Fruit fly (Drosophila melanogaster) whole organism, pupa: Measurements from ENCODE around the gene CG43783.

ENCODE experiments used
- CG10348 ChIP-seq: fragments of 200-800 bp; sonication (Bioruptor generic); IDR thresholded peaks from 2 replicates; pipeline ENCODE4 v1.3.6; 2022; ENCODE audit warnings: missing biosample characterization, missing genetic modification characterization
- CG12605 ChIP-seq: fragments of 200-800 bp; sonication (Bioruptor generic); IDR thresholded peaks from 2 replicates; pipeline ENCODE4 v1.3.6; 2022; ENCODE audit warnings: missing biosample characterization, missing genetic modification characterization
- CG13204 ChIP-seq: fragments of 200-800 bp; sonication (Bioruptor generic); optimal IDR thresholded peaks from 2 replicates; lab custom pipeline; 2018; ENCODE audit warnings: missing biosample characterization, mild to moderate bottlenecking, missing genetic modification characterization, moderate library complexity
- CG14655 ChIP-seq: fragments of 200-800 bp; sonication (Bioruptor generic); optimal IDR thresholded peaks from 3 replicates; lab custom pipeline; 2017; ENCODE audit warnings: mild to moderate bottlenecking, missing biosample characterization, missing genetic modification reagents, missing genetic modification characterization
- CG15710 ChIP-seq: fragments of 200-800 bp; sonication (Bioruptor generic); optimal IDR thresholded peaks from 2 replicates; lab custom pipeline; 2018; ENCODE audit warnings: missing biosample characterization, mild to moderate bottlenecking, missing genetic modification characterization, moderate library complexity
- CG17806 ChIP-seq: fragments of 200-800 bp; sonication (Bioruptor generic); optimal IDR thresholded peaks from 2 replicates; lab custom pipeline; 2018; ENCODE audit warnings: missing biosample characterization, mild to moderate bottlenecking, missing genetic modification characterization, moderate library complexity
- CG32121 ChIP-seq: fragments of 200-800 bp; sonication (Bioruptor generic); IDR thresholded peaks from 2 replicates; pipeline ENCODE4 v1.3.6; 2022; ENCODE audit warnings: missing biosample characterization, missing genetic modification characterization
- CG34367 ChIP-seq: fragments of 200-800 bp; sonication (Bioruptor generic); optimal IDR thresholded peaks from 2 replicates; lab custom pipeline; 2018; ENCODE audit warnings: missing biosample characterization, mild to moderate bottlenecking, missing genetic modification characterization
- CG4496 ChIP-seq: fragments of 200-800 bp; sonication (Bioruptor generic); IDR thresholded peaks from 3 replicates; pipeline ENCODE4 v1.3.6; 2022; ENCODE audit warnings: missing biosample characterization, missing genetic modification characterization
- CG8159 ChIP-seq: fragments of 200-800 bp; sonication (Bioruptor generic); optimal IDR thresholded peaks from 3 replicates; lab custom pipeline; 2018; ENCODE audit warnings: missing biosample characterization, mild to moderate bottlenecking, missing genetic modification characterization, moderate library complexity
- CG8301 ChIP-seq: fragments of 200-800 bp; sonication (Bioruptor generic); optimal IDR thresholded peaks from 2 replicates; lab custom pipeline; 2018; ENCODE audit warnings: missing biosample characterization, mild to moderate bottlenecking, missing genetic modification characterization
- CG9948 ChIP-seq: fragments of 200-800 bp; sonication (Bioruptor generic); optimal IDR thresholded peaks from 2 replicates; lab custom pipeline; 2018; ENCODE audit warnings: missing biosample characterization, mild to moderate bottlenecking, missing genetic modification characterization, moderate library complexity
- D1 ChIP-seq: fragments of 200-800 bp; sonication (Bioruptor generic); optimal IDR thresholded peaks from 2 replicates; lab custom pipeline; 2018; ENCODE audit warnings: missing biosample characterization, mild to moderate bottlenecking, missing genetic modification characterization, moderate library complexity
- EcR ChIP-seq: fragments of 200-800 bp; sonication (Bioruptor generic); optimal IDR thresholded peaks from 3 replicates; lab custom pipeline; 2019; ENCODE audit warnings: missing biosample characterization, missing genetic modification characterization, mild to moderate bottlenecking, moderate library complexity, missing genetic modification reagents
- Ets98B ChIP-seq: fragments of 200-800 bp; sonication (Bioruptor generic); IDR thresholded peaks from 2 replicates; pipeline ENCODE4 v1.3.6; 2022; ENCODE audit warnings: missing biosample characterization, missing genetic modification characterization
- Pif1A ChIP-seq: fragments of 200-800 bp; sonication (Bioruptor generic); optimal IDR thresholded peaks from 3 replicates; lab custom pipeline; 2016; ENCODE audit warnings: missing biosample characterization, missing genetic modification characterization
- Pif1B ChIP-seq: fragments of 200-800 bp; sonication (Bioruptor generic); optimal IDR thresholded peaks from 3 replicates; lab custom pipeline; 2016; ENCODE audit warnings: missing biosample characterization, missing genetic modification characterization
- Snoo ChIP-seq: fragments of 200-800 bp; sonication (Bioruptor generic); optimal IDR thresholded peaks from 3 replicates; lab custom pipeline; 2017; ENCODE audit warnings: missing biosample characterization, mild to moderate bottlenecking, missing genetic modification characterization, inconsistent platforms
- fd96Ca ChIP-seq: fragments of 200-800 bp; sonication (Bioruptor generic); IDR thresholded peaks from 3 replicates; pipeline ENCODE4 v1.3.6; 2022; ENCODE audit warnings: missing biosample characterization, missing genetic modification characterization
- gl ChIP-seq: fragments of 200-800 bp; sonication (Bioruptor generic); optimal IDR thresholded peaks from 2 replicates; lab custom pipeline; 2018; ENCODE audit warnings: missing biosample characterization, mild to moderate bottlenecking, missing genetic modification characterization
- rn ChIP-seq: fragments of 200-800 bp; sonication (Bioruptor generic); IDR thresholded peaks from 2 replicates; pipeline ENCODE4 v1.3.6; 2022; ENCODE audit warnings: missing biosample characterization, missing genetic modification characterization

Gene CG43783

DNA sequence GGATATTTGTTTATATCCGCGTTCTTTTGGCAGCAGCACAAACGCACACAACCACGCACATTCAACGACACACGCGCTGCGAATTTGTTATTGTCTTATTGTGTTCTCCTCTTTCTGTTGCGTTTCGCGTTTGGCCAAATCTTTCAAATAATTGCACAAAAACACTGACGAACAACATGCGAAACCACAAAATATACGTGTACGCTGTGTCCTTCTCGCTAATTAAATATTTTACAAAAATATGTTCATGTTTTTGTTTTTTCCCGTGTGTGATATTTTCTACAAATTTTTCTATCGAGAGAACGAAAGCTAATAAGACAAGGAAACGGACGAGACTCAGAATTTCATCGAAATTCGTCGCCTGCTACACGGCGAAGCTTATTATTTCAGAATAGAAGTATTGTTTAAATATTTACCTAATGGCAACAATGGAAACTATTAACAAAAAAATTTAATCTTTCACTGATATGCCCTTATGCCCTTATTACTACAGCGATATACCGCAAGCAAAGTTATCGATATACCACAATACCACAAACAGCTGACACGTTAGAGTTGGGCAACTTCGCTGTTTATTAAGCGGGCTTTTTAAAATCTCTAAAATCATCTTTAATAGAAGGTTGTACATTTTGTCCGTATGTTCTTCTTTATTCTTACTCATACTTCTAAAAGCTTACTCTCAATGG, at the start of gene CG43783, which contains the start of gene orb2:
TSS of gene CG43783 (minus strand) at position 311 of the 686 bp plus-strand sequence.
TSS of gene orb2 (minus strand) at position 502 of the 686 bp plus-strand sequence.
- TF ChIP-seq CG17806 (tag; lab: Kevin White, UChicago) (no peak), CG13204 (GFP tag; lab: Kevin White, UChicago) (no peak), CG15710 (tag; lab: Kevin White, UChicago) (no peak), CG8301 (tag; lab: Kevin White, UChicago) (no peak), CG4496 (GFP tag; lab: Robert Waterston, UW) (no peak), CG10348 (GFP tag; lab: Robert Waterston, UW) (no peak), rn (no peak), Pif1B (GFP tag; lab: Kevin White, UChicago) (no peak), CG34367 (tag; lab: Kevin White, UChicago) (no peak), CG9948 (no peak), gl (tag; lab: Kevin White, UChicago) (no peak), EcR (GFP tag; lab: Kevin White, UChicago) (no peak)

DNA sequence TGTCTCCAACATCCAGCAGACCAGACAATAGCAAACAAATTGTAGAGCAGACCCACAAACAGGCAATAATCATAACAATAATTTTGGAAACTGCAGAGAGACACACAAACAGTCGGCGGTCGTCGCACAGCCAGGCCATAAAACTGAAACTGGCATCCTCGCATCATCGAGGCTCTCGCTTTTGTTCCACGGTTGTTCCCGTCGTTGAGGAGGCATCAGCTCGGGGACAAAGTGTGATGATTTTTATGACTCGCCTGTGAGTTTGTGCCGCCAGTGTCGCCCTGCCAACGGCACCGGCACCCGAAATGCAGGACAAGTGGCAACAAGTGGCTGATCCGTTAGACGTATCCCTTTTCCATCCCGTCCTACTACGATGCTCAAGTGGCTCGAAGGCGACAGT, 49.3 kb upstream of the CG43783 start:
- TF ChIP-seq CG4496 (GFP tag; lab: Robert Waterston, UW) (no peak), Snoo (tag; lab: Kevin White, UChicago) (no peak), Pif1A (GFP tag; lab: Kevin White, UChicago) (no peak), CG12605 (GFP tag; lab: Robert Waterston, UW) (no peak), CG9948 (no peak), CG17806 (tag; lab: Kevin White, UChicago) (no peak), CG8301 (tag; lab: Kevin White, UChicago) (no peak), CG15710 (tag; lab: Kevin White, UChicago) (no peak), Ets98B (GFP tag; lab: Robert Waterston, UW) (no peak), D1 (tag; lab: Kevin White, UChicago) (no peak), CG13204 (GFP tag; lab: Kevin White, UChicago) (no peak), gl (tag; lab: Kevin White, UChicago) (no peak), EcR (GFP tag; lab: Kevin White, UChicago) (no peak), CG32121 (GFP tag; lab: Robert Waterston, UW) (no peak), CG14655 (no peak), rn (no peak), Pif1B (GFP tag; lab: Kevin White, UChicago) (no peak), CG10348 (GFP tag; lab: Robert Waterston, UW) (no peak), CG8159 (tag; lab: Kevin White, UChicago) (no peak)

DNA sequence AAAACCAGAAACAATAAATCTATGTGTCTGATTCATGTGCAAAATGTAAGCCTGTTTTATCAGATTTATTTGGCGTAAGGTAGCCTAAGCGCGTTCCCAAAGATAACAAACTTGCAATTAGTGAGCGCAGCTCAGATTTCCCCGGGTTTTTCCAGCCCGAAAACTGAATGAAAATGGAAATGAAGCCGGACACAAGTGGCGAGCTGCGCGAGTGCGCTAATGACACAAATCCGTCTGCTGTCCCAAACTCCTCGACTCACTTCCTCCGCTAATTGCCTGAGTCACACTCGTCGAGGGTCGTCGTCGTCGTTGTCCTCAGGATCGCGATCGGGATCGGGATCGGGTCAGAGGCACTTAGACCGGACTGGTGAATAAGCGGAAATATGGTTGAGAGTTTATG, 48.5 kb upstream of the CG43783 start:
- TF ChIP-seq CG8301 (tag; lab: Kevin White, UChicago) = no peak
- no peak for TF ChIP-seq CG17806 (tag; lab: Kevin White, UChicago)
- TF ChIP-seq CG15710 (tag; lab: Kevin White, UChicago) = no peak
- no peak for TF ChIP-seq CG9948
- TF ChIP-seq Pif1A (GFP tag; lab: Kevin White, UChicago) = no peak
- no peak for TF ChIP-seq CG32121 (GFP tag; lab: Robert Waterston, UW)
- no peak for TF ChIP-seq Pif1B (GFP tag; lab: Kevin White, UChicago)
- no peak for TF ChIP-seq CG34367 (tag; lab: Kevin White, UChicago)
- TF ChIP-seq Ets98B (GFP tag; lab: Robert Waterston, UW) = no peak
- no peak for TF ChIP-seq gl (tag; lab: Kevin White, UChicago)
- TF ChIP-seq Snoo (tag; lab: Kevin White, UChicago) = no peak
- TF ChIP-seq EcR (GFP tag; lab: Kevin White, UChicago) = no peak
- no peak for TF ChIP-seq D1 (tag; lab: Kevin White, UChicago)
- no peak for TF ChIP-seq fd96Ca (GFP tag; lab: Robert Waterston, UW)
- TF ChIP-seq CG10348 (GFP tag; lab: Robert Waterston, UW) = no peak
- no peak for TF ChIP-seq CG4496 (GFP tag; lab: Robert Waterston, UW)

dm6 chr3L:8997686-8998239, 43.7 kb upstream of the CG43783 start, which contains the start of the genes smg and CG5087:
Gene smg, minus strand, starts transcription at chr3L:8997989.
Gene CG5087, plus strand, starts transcription at chr3L:8998184.
- TF ChIP-seq CG17806 (tag; lab: Kevin White, UChicago) (no peak), CG8301 (tag; lab: Kevin White, UChicago) (no peak), gl (tag; lab: Kevin White, UChicago) (no peak), rn (0 out of 2 replicates have a peak, but pooled peaks have one; percentile 10), Pif1B (GFP tag; lab: Kevin White, UChicago) (no peak), CG32121 (GFP tag; lab: Robert Waterston, UW) (peak; percentile 22; the same call in 1 of the 2 replicates), D1 (tag; lab: Kevin White, UChicago) (no peak)

DNA sequence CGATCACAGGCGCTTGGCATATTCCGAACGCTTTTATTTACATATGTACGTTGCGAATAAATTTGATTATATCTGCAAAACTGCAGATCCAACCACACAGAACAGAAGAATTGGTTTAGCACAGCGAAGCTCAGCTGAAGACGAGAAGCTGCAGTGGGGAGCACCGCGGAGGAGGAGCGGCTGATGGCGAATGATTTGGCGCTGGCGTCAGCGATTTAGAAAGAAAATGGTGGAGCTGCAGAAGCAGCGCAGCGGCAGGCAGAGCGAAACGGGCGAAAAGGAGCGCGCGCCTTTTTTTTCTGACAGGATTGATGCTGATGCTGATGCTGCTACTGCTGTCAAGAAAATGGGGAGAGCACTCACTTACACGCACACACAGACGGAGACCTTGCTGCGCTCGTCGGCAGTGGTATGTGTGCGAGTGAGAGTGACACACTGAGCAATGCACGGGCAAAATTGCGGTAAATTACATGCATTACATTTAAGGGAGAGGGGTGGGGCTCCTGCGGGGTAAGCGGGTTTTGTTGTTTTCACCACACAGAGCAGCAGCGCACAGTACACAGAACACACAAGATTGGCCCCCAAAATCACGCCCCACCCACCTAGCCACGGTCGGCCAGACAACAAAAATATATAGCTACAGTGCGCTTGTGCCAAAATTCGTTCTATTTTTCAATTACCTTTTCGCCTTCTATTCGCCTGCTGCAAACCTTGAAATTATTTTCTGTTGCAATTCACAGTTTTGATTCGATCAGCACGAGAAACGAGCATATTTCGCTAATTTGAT, 43.0 kb upstream of the CG43783 start:
- no peak for TF ChIP-seq CG14655
- no peak for TF ChIP-seq CG9948
- TF ChIP-seq CG12605 (GFP tag; lab: Robert Waterston, UW) = no peak
- peak; percentile 23 for TF ChIP-seq EcR (GFP tag; lab: Kevin White, UChicago)
- no peak for TF ChIP-seq Pif1A (GFP tag; lab: Kevin White, UChicago)
- no peak; the same call in none of the 3 replicates for TF ChIP-seq CG4496 (GFP tag; lab: Robert Waterston, UW)
- TF ChIP-seq CG17806 (tag; lab: Kevin White, UChicago) = no peak
- TF ChIP-seq rn = no peak
- no peak for TF ChIP-seq Snoo (tag; lab: Kevin White, UChicago)
- no peak for TF ChIP-seq Pif1B (GFP tag; lab: Kevin White, UChicago)
- TF ChIP-seq CG32121 (GFP tag; lab: Robert Waterston, UW) = peak; percentile 22; the same call in 1 of the 2 replicates
- TF ChIP-seq CG34367 (tag; lab: Kevin White, UChicago) = no peak
- TF ChIP-seq gl (tag; lab: Kevin White, UChicago) = no peak
- TF ChIP-seq CG10348 (GFP tag; lab: Robert Waterston, UW) = no peak
- peak; percentile 43; the same call in 1 of the 2 replicates for TF ChIP-seq Ets98B (GFP tag; lab: Robert Waterston, UW)
- TF ChIP-seq fd96Ca (GFP tag; lab: Robert Waterston, UW) = no peak
- no peak for TF ChIP-seq CG8159 (tag; lab: Kevin White, UChicago)
- no peak for TF ChIP-seq CG15710 (tag; lab: Kevin White, UChicago)
- no peak for TF ChIP-seq D1 (tag; lab: Kevin White, UChicago)
- TF ChIP-seq CG13204 (GFP tag; lab: Kevin White, UChicago) = peak; percentile 85
- no peak for TF ChIP-seq CG8301 (tag; lab: Kevin White, UChicago)
